Worm (Caenorhabditis elegans): ENCODE measurements around the gene W02H5.8.

DNA sequence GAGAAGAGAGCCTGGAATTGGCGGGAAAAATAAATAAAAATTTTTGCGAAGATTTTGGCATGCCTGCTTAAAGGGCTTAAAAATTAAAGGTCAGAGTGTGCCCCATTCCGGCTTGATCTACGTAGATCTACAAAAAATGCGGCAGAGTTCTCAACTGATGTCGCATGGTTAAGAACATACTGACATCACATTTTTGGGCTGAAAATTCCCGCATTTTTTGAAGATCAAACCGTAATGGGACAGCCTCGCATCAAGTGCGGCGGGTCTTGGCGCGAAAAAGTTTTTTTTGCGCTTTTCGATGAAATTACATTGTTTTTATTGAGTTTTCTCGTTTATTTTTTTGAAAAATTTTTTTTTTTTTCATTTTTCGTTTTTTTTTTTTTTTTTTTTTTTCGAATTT lies 38.5 kb upstream of the W02H5.8 start:
- TF ChIP-seq skn-1 (tag; optimal IDR thresholded peaks at IDR 0.05) = no peak
- no peak for TF ChIP-seq pag-3 (tag; optimal IDR thresholded peaks at IDR 0.05; ENCODE audit: borderline replicate concordance, insufficient read depth)
- TF ChIP-seq isw-1 (GFP tag; IDR thresholded peaks at IDR 0.05) = no peak
- TF ChIP-seq nhr-77 (tag; optimal IDR thresholded peaks at IDR 0.05) = no peak
- no peak for TF ChIP-seq ceh-82 (tag; optimal IDR thresholded peaks at IDR 0.05)
- TF ChIP-seq ztf-11 (tag; optimal IDR thresholded peaks at IDR 0.05) = no peak
- TF ChIP-seq ama-1 (optimal IDR thresholded peaks at IDR 0.05) = no peak
- TF ChIP-seq lin-13 (GFP tag; optimal IDR thresholded peaks at IDR 0.05) = no peak
- no peak for TF ChIP-seq ces-1 (GFP tag; optimal IDR thresholded peaks at IDR 0.05)
- TF ChIP-seq ztf-4 (tag; optimal IDR thresholded peaks at IDR 0.05) = no peak
